Fruit fly (Drosophila melanogaster): ENCODE data around the gene MED14.

Gene MED14

DNA sequence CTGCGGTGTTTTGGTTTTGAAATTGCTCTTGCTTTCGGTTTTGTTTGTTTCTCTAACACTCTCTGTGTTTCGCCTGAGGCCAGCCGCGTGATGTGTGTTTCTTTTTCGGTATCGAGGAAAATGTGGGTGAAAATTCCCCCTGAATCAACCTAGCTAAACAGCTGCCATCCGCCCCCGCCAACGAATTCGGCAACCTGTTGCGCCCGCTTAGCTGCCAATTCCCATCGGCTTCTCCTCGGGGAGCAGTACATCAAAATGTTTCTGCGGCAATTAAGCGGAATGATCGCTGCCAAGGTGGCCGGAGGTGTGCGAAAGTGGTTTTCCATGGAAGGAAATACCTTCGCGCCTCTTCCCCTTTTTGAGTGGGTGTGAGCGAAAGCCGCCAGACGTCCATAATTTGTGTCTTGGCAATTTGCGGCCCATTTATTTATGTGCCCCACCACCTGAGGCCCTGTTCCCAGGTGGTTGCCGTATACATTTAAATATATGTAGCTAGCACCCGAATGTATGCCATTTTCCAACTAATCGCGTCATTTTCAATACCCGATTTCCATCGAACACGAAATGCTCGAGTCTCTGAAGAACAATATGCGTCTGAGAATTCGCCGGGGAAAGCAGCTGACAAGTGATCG lies 6.3 kb upstream of the MED14 start:
- no peak for TF ChIP-seq pan (optimal IDR thresholded peaks at IDR 0.05)
- TF ChIP-seq Dll (optimal IDR thresholded peaks at IDR 0.05): no peak
- TF ChIP-seq CG8478 (optimal IDR thresholded peaks at IDR 0.05): no peak
- no peak for TF ChIP-seq usp (GFP tag; optimal IDR thresholded peaks at IDR 0.05)
- no peak for TF ChIP-seq EcR (GFP tag; optimal IDR thresholded peaks at IDR 0.05)
- no peak for TF ChIP-seq psq (optimal IDR thresholded peaks at IDR 0.05)

DNA sequence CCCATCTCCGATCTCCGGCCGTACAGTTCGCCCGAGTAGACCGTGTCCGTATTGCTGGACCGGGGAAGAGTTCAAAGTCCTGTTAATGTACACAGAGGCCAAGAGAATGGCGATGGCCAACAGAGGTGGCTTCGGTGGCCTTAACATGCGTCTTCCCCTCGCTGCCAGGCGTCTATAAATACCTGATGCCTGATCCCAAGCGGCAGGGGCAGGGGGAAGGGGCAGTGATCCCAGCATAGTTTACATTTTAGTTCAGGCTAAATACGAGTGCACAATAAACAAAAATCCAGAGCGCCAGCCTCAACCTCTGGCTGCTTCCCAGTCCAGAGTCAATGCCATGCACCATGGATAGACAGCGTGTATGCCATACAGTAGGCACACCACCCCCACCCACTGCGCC lies 5.2 kb upstream of the MED14 start:
- TF ChIP-seq CG8478 (optimal IDR thresholded peaks at IDR 0.05) (no peak), EcR (GFP tag; optimal IDR thresholded peaks at IDR 0.05) (peak in 1 of 2 experiments; percentile 24), pan (optimal IDR thresholded peaks at IDR 0.05) (no peak), usp (GFP tag; optimal IDR thresholded peaks at IDR 0.05) (no peak), Dll (optimal IDR thresholded peaks at IDR 0.05) (no peak), psq (optimal IDR thresholded peaks at IDR 0.05) (no peak)

DNA sequence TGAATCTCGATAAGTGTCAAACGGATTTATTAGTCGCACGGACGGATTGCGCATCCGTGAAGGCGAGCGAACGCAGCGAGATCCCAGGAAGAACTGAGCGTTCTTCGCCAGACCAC lies 4.0 kb upstream of the MED14 start, which contains the start of gene Kah:
Kah (minus strand) TSS at position 101 of the 116 bp plus-strand sequence.
- TF ChIP-seq pan (optimal IDR thresholded peaks at IDR 0.05): no peak
- TF ChIP-seq CG8478 (optimal IDR thresholded peaks at IDR 0.05): no peak
- no peak for TF ChIP-seq EcR (GFP tag; optimal IDR thresholded peaks at IDR 0.05)
- no peak for TF ChIP-seq psq (optimal IDR thresholded peaks at IDR 0.05)
- TF ChIP-seq usp (GFP tag; optimal IDR thresholded peaks at IDR 0.05): no peak
- no peak for TF ChIP-seq Dll (optimal IDR thresholded peaks at IDR 0.05)

DNA sequence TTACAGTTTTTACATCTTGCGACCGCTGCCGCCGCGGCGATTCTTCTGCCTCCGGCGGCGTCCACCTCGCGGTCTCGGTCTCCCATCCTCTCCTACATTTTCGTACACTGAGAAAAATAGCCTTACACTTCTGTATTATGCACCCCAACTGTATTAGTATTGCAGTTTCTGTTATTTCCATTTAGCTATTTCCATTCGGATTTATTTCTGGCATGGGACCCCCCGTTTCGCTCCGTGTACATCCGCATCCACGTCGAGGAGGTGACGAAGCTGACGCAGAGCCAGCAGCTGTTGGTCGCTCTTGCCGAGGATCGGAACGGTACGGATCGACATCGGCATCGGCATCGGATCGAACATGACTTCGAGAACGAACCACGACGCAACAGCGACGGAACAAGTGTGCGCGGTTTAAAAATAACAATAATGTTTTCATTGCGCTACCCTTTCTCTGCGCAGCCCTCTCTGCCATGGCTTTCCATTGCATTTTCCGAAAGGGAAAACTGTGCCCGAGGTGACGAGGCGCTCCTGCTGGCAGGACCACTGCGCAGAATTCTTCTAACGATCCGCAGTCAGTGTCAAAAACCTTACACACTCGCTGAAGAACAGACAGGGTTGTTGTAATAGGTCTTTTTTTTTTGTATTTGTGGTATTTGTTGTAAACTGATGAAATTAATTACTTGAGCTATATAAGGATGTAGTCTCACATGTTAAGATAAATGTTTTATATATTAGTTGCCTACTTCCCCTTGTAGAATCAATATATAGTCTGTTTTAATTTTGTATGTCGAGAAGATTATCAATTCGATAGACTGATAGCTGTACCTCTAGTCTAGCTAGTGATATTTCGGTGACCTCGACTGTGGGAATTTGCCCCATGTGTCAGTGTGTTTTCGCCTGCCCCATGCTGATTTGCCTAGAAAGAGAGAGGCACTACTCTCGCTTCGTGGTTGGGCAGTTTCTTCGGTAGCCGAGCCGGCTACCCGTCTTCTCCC lies 3.5 kb upstream of the MED14 start:
- TF ChIP-seq pan (optimal IDR thresholded peaks at IDR 0.05) (no peak), psq (optimal IDR thresholded peaks at IDR 0.05) (no peak), CG8478 (optimal IDR thresholded peaks at IDR 0.05) (no peak), Dll (optimal IDR thresholded peaks at IDR 0.05) (no peak), usp (GFP tag; optimal IDR thresholded peaks at IDR 0.05) (no peak), EcR (GFP tag; optimal IDR thresholded peaks at IDR 0.05) (no peak)

DNA sequence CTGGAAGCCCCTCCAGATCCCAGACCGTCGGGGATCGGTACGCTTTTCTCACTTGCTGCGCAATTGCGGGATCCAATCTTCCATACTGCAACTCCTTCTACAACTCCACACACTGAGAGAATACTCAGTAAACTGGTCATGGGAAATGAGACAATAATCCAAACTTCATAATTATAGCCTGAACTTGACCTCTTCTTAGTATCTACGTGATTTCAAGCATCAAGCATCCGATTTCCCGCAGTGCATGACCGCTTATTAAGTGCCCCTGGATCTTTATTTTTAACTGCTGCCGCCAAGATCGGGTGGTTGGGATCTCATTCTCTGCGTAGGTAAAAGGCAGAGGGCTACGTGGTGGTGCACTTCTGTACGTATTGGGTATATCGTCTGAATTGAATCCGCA lies 1.7 kb upstream of the MED14 start:
- TF ChIP-seq Dll (optimal IDR thresholded peaks at IDR 0.05): no peak
- no peak for TF ChIP-seq usp (GFP tag; optimal IDR thresholded peaks at IDR 0.05)
- TF ChIP-seq EcR (GFP tag; optimal IDR thresholded peaks at IDR 0.05): no peak
- TF ChIP-seq pan (optimal IDR thresholded peaks at IDR 0.05): no peak
- no peak for TF ChIP-seq psq (optimal IDR thresholded peaks at IDR 0.05)
- TF ChIP-seq CG8478 (optimal IDR thresholded peaks at IDR 0.05): no peak

DNA sequence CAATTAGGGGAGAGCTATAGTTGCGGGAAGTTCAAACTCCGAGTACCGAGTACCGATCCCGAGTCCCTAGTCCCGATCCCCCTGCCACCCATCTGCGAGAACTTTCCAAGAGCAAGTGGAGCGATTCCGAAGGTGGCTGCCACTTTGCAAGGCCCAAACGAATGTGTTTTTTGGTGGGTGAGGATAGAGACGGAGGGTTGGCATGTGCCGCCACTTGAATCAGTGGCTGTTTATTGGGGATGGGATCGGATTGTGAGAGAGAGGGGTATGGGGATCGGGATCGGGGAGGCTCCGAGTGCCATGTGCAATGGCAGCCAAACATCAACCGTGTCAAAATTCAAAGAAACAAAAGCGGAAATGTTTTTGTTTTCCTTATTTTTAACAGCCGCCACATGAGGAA lies 795 bp upstream of the MED14 start:
- no peak for TF ChIP-seq usp (GFP tag; optimal IDR thresholded peaks at IDR 0.05)
- TF ChIP-seq CG8478 (optimal IDR thresholded peaks at IDR 0.05): no peak
- no peak for TF ChIP-seq psq (optimal IDR thresholded peaks at IDR 0.05)
- no peak for TF ChIP-seq pan (optimal IDR thresholded peaks at IDR 0.05)
- TF ChIP-seq Dll (optimal IDR thresholded peaks at IDR 0.05): no peak
- TF ChIP-seq EcR (GFP tag; optimal IDR thresholded peaks at IDR 0.05): no peak

DNA sequence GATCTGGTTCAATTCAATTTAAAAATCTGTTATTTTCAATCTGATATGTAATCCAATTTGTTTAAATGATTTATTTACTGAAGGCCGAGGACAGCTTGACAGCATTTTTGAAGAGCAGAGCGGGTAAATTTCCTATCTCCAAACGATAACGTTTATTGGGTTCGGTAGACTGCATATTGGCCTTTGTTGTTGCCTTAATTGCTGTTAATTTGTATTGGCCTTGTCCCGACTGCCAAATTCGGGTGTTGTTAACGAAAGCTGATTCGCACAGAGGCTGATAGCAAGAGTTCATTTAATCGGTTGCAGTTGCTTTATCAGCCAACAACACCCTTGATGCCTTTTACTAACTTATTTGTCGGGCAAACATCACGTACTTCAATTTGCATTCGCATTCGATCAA lies 8.1 kb downstream of the MED14 start:
- TF ChIP-seq pan (optimal IDR thresholded peaks at IDR 0.05) (no peak), psq (optimal IDR thresholded peaks at IDR 0.05) (no peak), usp (GFP tag; optimal IDR thresholded peaks at IDR 0.05) (no peak), CG8478 (optimal IDR thresholded peaks at IDR 0.05) (no peak), Dll (optimal IDR thresholded peaks at IDR 0.05) (no peak)

DNA sequence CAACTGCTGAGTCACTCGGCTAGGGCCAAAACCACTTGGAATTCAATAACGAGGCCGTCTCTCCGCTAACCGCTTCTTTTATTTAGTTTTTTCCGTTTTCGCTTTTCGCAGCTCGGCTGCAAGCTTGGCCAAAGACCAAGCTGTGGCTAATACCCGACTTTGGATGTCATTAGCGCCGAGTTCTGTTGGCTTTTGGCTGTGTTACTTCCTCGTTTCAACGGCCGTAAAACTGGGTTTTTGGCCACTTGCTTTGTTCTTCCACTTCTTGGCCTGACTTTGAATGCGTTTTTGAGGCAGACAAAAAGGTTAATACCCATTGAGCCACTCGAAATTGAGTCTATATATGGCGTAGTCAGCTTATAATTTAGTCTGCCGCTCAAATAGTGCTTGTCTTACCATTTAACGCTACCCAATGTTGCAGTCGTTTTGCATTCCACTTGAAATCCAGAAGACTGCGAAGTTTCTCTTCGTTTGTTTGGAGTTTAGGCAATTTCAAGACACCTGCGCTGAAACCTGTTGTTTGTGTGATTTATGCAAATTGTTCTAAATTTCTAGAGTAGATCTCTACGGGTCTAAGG lies 8.6 kb downstream of the MED14 start:
- TF ChIP-seq usp (GFP tag; optimal IDR thresholded peaks at IDR 0.05) (no peak), CG8478 (optimal IDR thresholded peaks at IDR 0.05) (no peak), EcR (GFP tag; optimal IDR thresholded peaks at IDR 0.05) (no peak), psq (optimal IDR thresholded peaks at IDR 0.05) (no peak), pan (optimal IDR thresholded peaks at IDR 0.05) (no peak), Dll (optimal IDR thresholded peaks at IDR 0.05) (no peak)

DNA sequence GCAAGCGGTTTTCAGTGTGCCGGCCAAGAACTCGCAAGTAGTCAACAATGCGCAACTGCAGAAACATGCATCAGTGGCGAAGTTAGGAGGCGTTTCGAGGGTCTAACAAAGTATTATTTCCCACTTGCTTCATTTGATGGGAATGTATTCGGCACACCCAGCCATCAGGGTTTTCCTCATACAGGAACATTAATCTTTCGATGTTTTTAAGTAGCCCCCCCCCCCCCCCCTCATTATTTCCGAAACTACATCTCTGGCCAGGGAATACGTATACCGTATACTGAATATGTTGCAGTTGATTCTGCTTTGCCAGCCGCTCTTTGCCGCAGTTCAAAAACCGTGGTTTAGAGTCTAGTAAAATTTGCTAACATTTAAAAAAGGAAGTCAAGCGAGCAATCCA lies 9.5 kb downstream of the MED14 start:
- TF ChIP-seq Dll (optimal IDR thresholded peaks at IDR 0.05) (no peak), EcR (GFP tag; optimal IDR thresholded peaks at IDR 0.05) (no peak), usp (GFP tag; optimal IDR thresholded peaks at IDR 0.05) (no peak), pan (optimal IDR thresholded peaks at IDR 0.05) (no peak), CG8478 (optimal IDR thresholded peaks at IDR 0.05) (no peak), psq (optimal IDR thresholded peaks at IDR 0.05) (no peak)

DNA sequence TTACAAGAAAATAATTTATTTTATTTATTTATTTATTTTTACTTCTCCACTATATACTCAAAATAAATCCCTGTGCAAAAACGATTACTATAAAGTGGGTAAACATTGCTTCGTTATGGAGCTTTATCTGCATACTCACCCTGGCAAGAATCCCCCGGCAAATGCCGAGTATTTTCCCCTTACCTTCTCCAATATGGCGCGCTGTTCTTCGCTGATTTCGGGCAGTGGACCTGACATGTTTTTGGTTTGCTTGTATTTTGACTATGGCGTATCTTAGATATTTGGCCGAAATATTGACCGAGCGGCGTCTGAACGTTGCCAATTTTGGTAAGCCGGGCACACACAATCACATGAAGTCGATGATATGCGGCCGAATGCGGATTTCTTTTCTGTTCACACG lies 10.1 kb downstream of the MED14 start:
- no peak for TF ChIP-seq EcR (GFP tag; optimal IDR thresholded peaks at IDR 0.05)

DNA sequence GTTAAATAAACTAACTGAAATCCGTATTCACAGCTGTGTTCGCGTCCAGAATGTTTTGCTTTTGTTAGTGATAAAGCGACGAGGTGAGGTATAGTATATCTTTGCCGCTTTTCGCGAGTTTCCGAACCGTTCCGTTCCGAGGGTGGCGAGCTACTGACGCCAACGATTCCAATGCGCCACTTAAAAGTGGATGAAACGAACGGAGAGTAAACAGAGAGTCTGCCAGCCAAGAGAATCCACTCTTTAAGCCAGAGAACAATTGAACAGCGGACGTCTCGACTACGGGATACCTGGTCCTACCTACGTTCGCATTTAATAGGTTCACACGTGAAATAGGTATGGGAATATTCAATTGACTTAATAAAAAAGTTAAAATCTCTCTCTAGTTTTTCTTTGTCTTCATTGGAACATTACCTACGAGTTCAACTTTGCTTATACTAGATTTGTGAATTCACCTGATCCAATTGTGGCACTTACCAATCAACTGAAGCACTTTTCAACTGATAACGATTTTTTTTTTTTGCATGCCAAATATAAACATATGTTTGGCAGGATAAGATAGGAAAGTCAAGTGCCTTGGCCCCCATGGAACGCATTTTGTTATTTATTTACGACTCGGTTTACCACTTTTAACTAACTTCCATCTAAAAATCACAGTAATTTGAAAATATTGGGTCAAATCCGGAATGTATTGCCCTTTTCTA lies 11.0 kb downstream of the MED14 start, which contains the start of gene CG13893:
CG13893 (minus strand) TSS at position 162 of the 704 bp plus-strand sequence.
- TF ChIP-seq psq (optimal IDR thresholded peaks at IDR 0.05) (no peak), pan (optimal IDR thresholded peaks at IDR 0.05) (peak; percentile 95), usp (GFP tag; optimal IDR thresholded peaks at IDR 0.05) (no peak), Dll (optimal IDR thresholded peaks at IDR 0.05) (no peak), CG8478 (optimal IDR thresholded peaks at IDR 0.05) (no peak)

DNA sequence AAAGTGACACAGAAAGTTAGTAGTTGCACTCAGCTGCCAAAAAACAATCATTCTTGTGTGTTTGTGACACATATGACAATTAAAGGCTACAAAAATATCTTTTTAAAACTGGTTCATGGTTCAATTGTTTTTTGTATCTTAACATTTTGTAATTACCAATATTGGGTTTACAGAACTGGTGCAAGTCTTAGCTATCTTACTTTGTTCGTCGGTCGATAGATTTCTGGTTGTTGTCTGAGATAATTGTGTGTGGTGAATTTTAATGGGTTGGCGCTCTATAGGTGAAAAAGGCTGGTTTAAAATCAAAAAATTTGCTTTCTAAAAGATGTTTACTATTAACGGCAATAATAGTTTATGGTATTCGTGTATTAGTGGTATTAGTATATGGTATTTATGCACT lies 11.7 kb downstream of the MED14 start:
- TF ChIP-seq pan (optimal IDR thresholded peaks at IDR 0.05) (no peak), EcR (GFP tag; optimal IDR thresholded peaks at IDR 0.05) (no peak), usp (GFP tag; optimal IDR thresholded peaks at IDR 0.05) (no peak), CG8478 (optimal IDR thresholded peaks at IDR 0.05) (no peak), psq (optimal IDR thresholded peaks at IDR 0.05) (no peak)
